Fruit fly (Drosophila melanogaster): ENCODE data around the gene ru.

dm6 chr3L:1380959-1381358 is 10.5 kb downstream of the ru start:
- no peak for TF ChIP-seq bab1 (GFP tag; optimal IDR thresholded peaks at IDR 0.05)
- no peak for TF ChIP-seq CG12768 (GFP tag; optimal IDR thresholded peaks at IDR 0.05)
- TF ChIP-seq toe (GFP tag; optimal IDR thresholded peaks at IDR 0.05) = no peak
- no peak for TF ChIP-seq CG33017 (tag; optimal IDR thresholded peaks at IDR 0.05)
- no peak for TF ChIP-seq Mnt (GFP tag; optimal IDR thresholded peaks at IDR 0.05)
- no peak for TF ChIP-seq CG7045 (GFP tag; optimal IDR thresholded peaks at IDR 0.05)

Measured in whole organism, adult.